Fruit fly (Drosophila melanogaster): Measurements from ENCODE around the gene Dci.

Gene Dci

dm6 chr3L:808725-809537 is 42.2 kb upstream of the Dci start (continued):
- no peak for TF ChIP-seq CG15269 (tag; optimal IDR thresholded peaks at IDR 0.05)
- TF ChIP-seq CG17359 (tag; optimal IDR thresholded peaks at IDR 0.05) = no peak
- TF ChIP-seq CG1792 (GFP tag; optimal IDR thresholded peaks at IDR 0.05) = no peak
- no peak for TF ChIP-seq Atf6 (GFP tag; IDR thresholded peaks at IDR 0.05)
- no peak for TF ChIP-seq Spps (tag; optimal IDR thresholded peaks at IDR 0.05)
- no peak for TF ChIP-seq Pdp1 (GFP tag; optimal IDR thresholded peaks at IDR 0.05)
- TF ChIP-seq Taf1 (GFP tag; IDR thresholded peaks at IDR 0.05) = no peak
- no peak for TF ChIP-seq Aef1 (GFP tag; IDR thresholded peaks at IDR 0.05)
- TF ChIP-seq oc (tag; optimal IDR thresholded peaks at IDR 0.05) = peak; percentile 33
- TF ChIP-seq CG3407 (GFP tag; optimal IDR thresholded peaks at IDR 0.05) = no peak
- TF ChIP-seq CG30431 (GFP tag; optimal IDR thresholded peaks at IDR 0.05) = no peak
- TF ChIP-seq Nf-YB (GFP tag; optimal IDR thresholded peaks at IDR 0.05) = peak; percentile 84
- no peak for TF ChIP-seq insv (GFP tag; optimal IDR thresholded peaks at IDR 0.05)
- no peak for TF ChIP-seq Hmx (GFP tag; optimal IDR thresholded peaks at IDR 0.05)
- no peak for TF ChIP-seq CG4617 (GFP tag; optimal IDR thresholded peaks at IDR 0.05; ENCODE audit: borderline replicate concordance)
- TF ChIP-seq CG17361 (GFP tag; IDR thresholded peaks at IDR 0.05) = no peak
- no peak for TF ChIP-seq CG5180 (GFP tag; optimal IDR thresholded peaks at IDR 0.05)
- TF ChIP-seq CG18599 (GFP tag; optimal IDR thresholded peaks at IDR 0.05) = no peak
- no peak for TF ChIP-seq CG8478 (optimal IDR thresholded peaks at IDR 0.05)
- no peak for TF ChIP-seq CG11560 (tag; IDR thresholded peaks at IDR 0.05)
- TF ChIP-seq C15 (GFP tag; IDR thresholded peaks at IDR 0.05) = no peak
- TF ChIP-seq inv (GFP tag; IDR thresholded peaks at IDR 0.05; ENCODE audit: partially characterized antibody) = no peak
- TF ChIP-seq Scr (GFP tag; IDR thresholded peaks at IDR 0.05; ENCODE audit: partially characterized antibody) = no peak
- TF ChIP-seq tll (GFP tag; optimal IDR thresholded peaks at IDR 0.05) = no peak
- TF ChIP-seq gro (GFP tag; optimal IDR thresholded peaks at IDR 0.05) = no peak
- TF ChIP-seq Hr51 (GFP tag; optimal IDR thresholded peaks at IDR 0.05) = no peak
- TF ChIP-seq HmgZ (tag; optimal IDR thresholded peaks at IDR 0.05) = no peak
- TF ChIP-seq CG5953 (GFP tag; IDR thresholded peaks at IDR 0.05) = no peak
- TF ChIP-seq CG10959 (GFP tag; IDR thresholded peaks at IDR 0.05) = no peak
- no peak for TF ChIP-seq CG42726 (GFP tag; IDR thresholded peaks at IDR 0.05; ENCODE audit: partially characterized antibody)
- TF ChIP-seq CG4424 (GFP tag; optimal IDR thresholded peaks at IDR 0.05) = no peak
- no peak for TF ChIP-seq Bteb2 (GFP tag; optimal IDR thresholded peaks at IDR 0.05)
- no peak for TF ChIP-seq NFAT (GFP tag; IDR thresholded peaks at IDR 0.05)
- no peak for TF ChIP-seq sr (GFP tag; IDR thresholded peaks at IDR 0.05)
- TF ChIP-seq nerfin-2 (GFP tag; IDR thresholded peaks at IDR 0.05; ENCODE audit: partially characterized antibody) = no peak
- peak; percentile 91 for TF ChIP-seq Hey (tag; optimal IDR thresholded peaks at IDR 0.05)
- no peak for TF ChIP-seq NC2β (GFP tag; optimal IDR thresholded peaks at IDR 0.05)
- no peak for TF ChIP-seq CG13894 (tag; optimal IDR thresholded peaks at IDR 0.05)
- no peak for TF ChIP-seq esg (GFP tag; conservative IDR thresholded peaks at IDR 0.05)
- no peak for TF ChIP-seq CG8944 (GFP tag; optimal IDR thresholded peaks at IDR 0.05)
- no peak for TF ChIP-seq Ptx1 (GFP tag; IDR thresholded peaks at IDR 0.05)
- no peak for TF ChIP-seq exex (tag; optimal IDR thresholded peaks at IDR 0.05)
- TF ChIP-seq psq (GFP tag; optimal IDR thresholded peaks at IDR 0.05) = no peak
- TF ChIP-seq CG6689 (GFP tag; IDR thresholded peaks at IDR 0.05) = no peak
- no peak for TF ChIP-seq HLH54F (GFP tag; optimal IDR thresholded peaks at IDR 0.05)
- TF ChIP-seq Atf-2 (GFP tag; optimal IDR thresholded peaks at IDR 0.05) = no peak
- TF ChIP-seq fu2 (GFP tag; optimal IDR thresholded peaks at IDR 0.05) = no peak
- no peak for TF ChIP-seq CG1832 (GFP tag; optimal IDR thresholded peaks at IDR 0.05)
- TF ChIP-seq kay (GFP tag; optimal IDR thresholded peaks at IDR 0.05) = no peak
- no peak for TF ChIP-seq bsh (GFP tag; optimal IDR thresholded peaks at IDR 0.05)

Measured in whole organism, embryonic.